Fruit fly (Drosophila melanogaster): Measurements from ENCODE around the gene CG6026.

- TF ChIP-seq ttk (optimal IDR thresholded peaks at IDR 0.05) (no peak), psq (optimal IDR thresholded peaks at IDR 0.05) (no peak), Sin3A (optimal IDR thresholded peaks at IDR 0.05) (no peak)
Measured at dm6 chr3R:19065474-19065873, 32.1 kb downstream of the CG6026 start.
